Fruit fly (Drosophila melanogaster): ENCODE results near the gene DCX-EMAP.
A peak's percentile ranks its signal among the peaks of the same experiment; 100 is the strongest.

- TF ChIP-seq CG8478 (optimal IDR thresholded peaks at IDR 0.05) (no peak), CTCF (optimal IDR thresholded peaks at IDR 0.05) (peak; percentile 78 to 85)
Measured at dm6 chr3L:14925602-14926001, 22.0 kb downstream of the DCX-EMAP start.

Measured in S2 (cell line).